Worm (Caenorhabditis elegans) whole organism, L1 larva: ENCODE results near the gene Y73F8A.14.
A peak's percentile ranks its signal among the peaks of the same experiment; 100 is the strongest.

ENCODE experiments used
- C16A3.4 ChIP-seq: fragments of 150-350 bp; optimal IDR thresholded peaks from 2 replicates; lab custom pipeline; 2014; ENCODE audit warnings: missing biosample characterization, missing genetic modification characterization
- alr-1 ChIP-seq: fragments of 200-800 bp; sonication (Bioruptor generic); optimal IDR thresholded peaks from 2 replicates; lab custom pipeline; 2018; ENCODE audit warnings: borderline replicate concordance, mild to moderate bottlenecking, missing genetic modification characterization, missing compliant biosample characterization
- aly-2 ChIP-seq: fragments of 150-350 bp; optimal IDR thresholded peaks from 2 replicates; lab custom pipeline; 2014; ENCODE audit warnings: missing biosample characterization, missing genetic modification characterization
- ceh-88 ChIP-seq: fragments of 200-800 bp; sonication (Bioruptor generic); IDR thresholded peaks from 2 replicates; pipeline ENCODE4 v1.3.6; 2022; ENCODE audit warnings: missing genetic modification characterization, missing compliant biosample characterization
- ces-1 ChIP-seq: fragments of 150-350 bp; optimal IDR thresholded peaks from 2 replicates; lab custom pipeline; 2014; ENCODE audit warnings: missing biosample characterization, missing genetic modification reagents, missing genetic modification characterization
- efl-1 ChIP-seq, 4 experiments: fragments of 150-350 bp; optimal IDR thresholded peaks in 3 of 4; peaks in 1 of 4; 1 replicate in 1 of 4; 2 replicates in 3 of 4; lab custom pipeline; 2014; ENCODE audit warnings: missing biosample characterization in 2 of 4, missing genetic modification characterization in 2 of 4, missing genetic modification reagents in 2 of 4
- fos-1 ChIP-seq: fragments of 150-350 bp; optimal IDR thresholded peaks from 2 replicates; lab custom pipeline; 2014; ENCODE audit warnings: missing biosample characterization, missing genetic modification characterization
- lin-13 ChIP-seq: fragments of 150-350 bp; optimal IDR thresholded peaks from 2 replicates; lab custom pipeline; 2014; ENCODE audit warnings: missing biosample characterization, missing genetic modification reagents, missing genetic modification characterization
- nhr-77 ChIP-seq: fragments of 150-350 bp; optimal IDR thresholded peaks from 2 replicates; lab custom pipeline; 2014; ENCODE audit warnings: missing biosample characterization, missing genetic modification characterization
- nhr-84 ChIP-seq: sonication (generic microtip); optimal IDR thresholded peaks from 2 replicates; lab custom pipeline; 2017; ENCODE audit warnings: missing biosample characterization, missing genetic modification characterization
- vab-15 ChIP-seq: sonication (generic microtip); optimal IDR thresholded peaks from 2 replicates; lab custom pipeline; 2017; ENCODE audit warnings: missing genotype, mild to moderate bottlenecking, missing genetic modification characterization, missing compliant biosample characterization

- no peak for TF ChIP-seq lin-13 (GFP tag; lab: Kevin White, UChicago)
- TF ChIP-seq alr-1 (tag; lab: Kevin White, UChicago) = no peak
- TF ChIP-seq vab-15 (tag; lab: Kevin White, UChicago) = no peak
- no peak for TF ChIP-seq C16A3.4 (tag; lab: Kevin White, UChicago)
- no peak for TF ChIP-seq ceh-88
- no peak for TF ChIP-seq efl-1 (optimal IDR thresholded peaks at IDR 0.05; lab: Kevin White, UChicago)
- peak in 1 of 2 experiments; percentile 83 for TF ChIP-seq efl-1 (GFP tag; optimal IDR thresholded peaks at IDR 0.05 in 1 of 2; lab: Kevin White, UChicago)
- no peak for TF ChIP-seq ces-1 (GFP tag; lab: Kevin White, UChicago)
- TF ChIP-seq nhr-77 (tag; lab: Kevin White, UChicago) = no peak
- no peak for TF ChIP-seq fos-1
- TF ChIP-seq aly-2 (tag; lab: Kevin White, UChicago) = no peak
- no peak for TF ChIP-seq nhr-84 (tag; lab: Kevin White, UChicago)
Observed at ce11 chrIV:15291607-15292006, 27.3 kb downstream of the Y73F8A.14 start, which contains the start of gene pqn-91.
